Worm (Caenorhabditis elegans) whole organism, early embryonic: ENCODE measurements around the gene pcn-1.

ENCODE experiments used
- B0310.2 ChIP-seq: sonication (generic microtip); optimal IDR thresholded peaks from 2 replicates; lab custom pipeline; 2016; ENCODE audit warnings: mild to moderate bottlenecking, missing genetic modification characterization, missing compliant biosample characterization
- F13C5.2 ChIP-seq: sonication (generic microtip); optimal IDR thresholded peaks from 2 replicates; lab custom pipeline; 2017; ENCODE audit warnings: mild to moderate bottlenecking, missing genetic modification characterization, inconsistent platforms, missing compliant biosample characterization
- aly-1 ChIP-seq: sonication (generic microtip); optimal IDR thresholded peaks from 2 replicates; lab custom pipeline; 2016; ENCODE audit warnings: missing genetic modification characterization, missing compliant biosample characterization
- ama-1 ChIP-seq: fragments of 150-350 bp; optimal IDR thresholded peaks from 2 replicates; lab custom pipeline; 2014
- ceh-13 ChIP-seq: fragments of 200-800 bp; sonication (Bioruptor generic); optimal IDR thresholded peaks from 2 replicates; lab custom pipeline; 2018; ENCODE audit warnings: mild to moderate bottlenecking, missing genetic modification characterization, missing compliant biosample characterization
- ceh-36 ChIP-seq: sonication (generic microtip); optimal IDR thresholded peaks from 2 replicates; lab custom pipeline; 2016; ENCODE audit warnings: missing genetic modification characterization, inconsistent platforms, missing compliant biosample characterization
- ets-7 ChIP-seq: sonication (generic microtip); optimal IDR thresholded peaks from 2 replicates; lab custom pipeline; 2016; ENCODE audit warnings: missing genotype, missing genetic modification characterization, missing compliant biosample characterization
- flt-1 ChIP-seq: fragments of 200-800 bp; sonication (Bioruptor generic); IDR thresholded peaks from 2 replicates; pipeline ENCODE4 v1.3.6; 2022; ENCODE audit warnings: missing genetic modification characterization, missing compliant biosample characterization
- hmbx-1 ChIP-seq: sonication (generic microtip); optimal IDR thresholded peaks from 2 replicates; lab custom pipeline; 2016; ENCODE audit warnings: mild to moderate bottlenecking, missing genetic modification characterization, missing compliant biosample characterization
- hmg-4 ChIP-seq: fragments of 200-800 bp; sonication (Bioruptor generic); optimal IDR thresholded peaks from 2 replicates; lab custom pipeline; 2018; ENCODE audit warnings: mild to moderate bottlenecking, missing genetic modification characterization, missing compliant biosample characterization
- hnd-1 ChIP-seq: sonication (generic microtip); optimal IDR thresholded peaks from 2 replicates; lab custom pipeline; 2016; ENCODE audit warnings: missing genetic modification characterization, missing compliant biosample characterization
- pes-1 ChIP-seq: fragments of 200-800 bp; sonication (Bioruptor generic); IDR thresholded peaks from 2 replicates; pipeline ENCODE4 v1.3.6; 2022; ENCODE audit warnings: missing genetic modification reagents, missing genetic modification characterization, missing compliant biosample characterization
- scrt-1 ChIP-seq: fragments of 200-800 bp; sonication (Bioruptor generic); IDR thresholded peaks from 2 replicates; pipeline ENCODE4 v1.3.6; 2022; ENCODE audit warnings: missing genetic modification characterization, missing compliant biosample characterization
- sea-1 ChIP-seq: fragments of 200-800 bp; sonication (Bioruptor generic); conservative IDR thresholded peaks from 2 replicates; pipeline ENCODE4 v1.3.6; 2022; ENCODE audit warnings: missing genetic modification characterization, missing compliant biosample characterization
- tbx-11 ChIP-seq: fragments of 200-800 bp; sonication (Bioruptor generic); IDR thresholded peaks from 2 replicates; pipeline ENCODE4 v1.3.6; 2022; ENCODE audit warnings: missing genetic modification characterization, missing compliant biosample characterization
- tbx-37 ChIP-seq: fragments of 200-800 bp; sonication (Bioruptor generic); conservative IDR thresholded peaks from 2 replicates; pipeline ENCODE4 v1.3.6; 2022; ENCODE audit warnings: missing genetic modification reagents, missing genetic modification characterization, missing compliant biosample characterization
- tra-4 ChIP-seq: sonication (generic microtip); optimal IDR thresholded peaks from 2 replicates; lab custom pipeline; 2017; ENCODE audit warnings: missing genetic modification characterization, missing compliant biosample characterization

Gene pcn-1

DNA sequence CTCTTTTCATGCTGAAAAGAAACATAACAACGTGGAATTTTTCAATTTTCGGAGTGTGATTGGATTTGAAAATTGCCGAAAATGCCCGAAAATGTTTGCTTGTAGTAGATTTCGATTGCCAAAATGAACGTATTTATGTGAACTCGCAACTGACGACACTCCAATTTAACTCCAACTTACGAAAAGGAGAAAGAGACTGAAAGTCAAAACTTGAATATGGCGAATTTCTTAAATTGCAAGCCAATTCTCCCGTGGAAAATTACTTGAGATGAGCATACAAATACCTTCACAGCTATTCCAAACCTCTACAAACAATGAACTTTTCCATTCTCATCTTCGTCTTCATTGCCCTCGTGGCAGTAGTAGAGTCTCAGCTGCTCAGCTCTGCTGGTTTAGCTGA, 33.4 kb upstream of the pcn-1 start:
- no peak for TF ChIP-seq hnd-1
- no peak for TF ChIP-seq tra-4 (tag; lab: Kevin White, UChicago)
- no peak for TF ChIP-seq ama-1
- no peak for TF ChIP-seq ceh-36
- no peak for TF ChIP-seq hmbx-1 (tag; lab: Kevin White, UChicago)
- no peak for TF ChIP-seq aly-1 (tag; lab: Kevin White, UChicago)
- no peak for TF ChIP-seq sea-1 (GFP tag; lab: Robert Waterston, UW)
- TF ChIP-seq hmg-4 (GFP tag; lab: Kevin White, UChicago) = no peak
- TF ChIP-seq scrt-1 (GFP tag; lab: Robert Waterston, UW) = no peak
- TF ChIP-seq pes-1 (GFP tag; lab: Robert Waterston, UW) = no peak
- TF ChIP-seq tbx-37 (GFP tag; lab: Robert Waterston, UW) = no peak
- TF ChIP-seq B0310.2 = no peak
- no peak for TF ChIP-seq flt-1
- no peak for TF ChIP-seq ceh-13 (GFP tag; lab: Kevin White, UChicago)
- no peak for TF ChIP-seq F13C5.2 (tag; lab: Kevin White, UChicago)
- TF ChIP-seq tbx-11 (GFP tag; lab: Robert Waterston, UW) = no peak
- no peak for TF ChIP-seq ets-7 (tag; lab: Kevin White, UChicago)

DNA sequence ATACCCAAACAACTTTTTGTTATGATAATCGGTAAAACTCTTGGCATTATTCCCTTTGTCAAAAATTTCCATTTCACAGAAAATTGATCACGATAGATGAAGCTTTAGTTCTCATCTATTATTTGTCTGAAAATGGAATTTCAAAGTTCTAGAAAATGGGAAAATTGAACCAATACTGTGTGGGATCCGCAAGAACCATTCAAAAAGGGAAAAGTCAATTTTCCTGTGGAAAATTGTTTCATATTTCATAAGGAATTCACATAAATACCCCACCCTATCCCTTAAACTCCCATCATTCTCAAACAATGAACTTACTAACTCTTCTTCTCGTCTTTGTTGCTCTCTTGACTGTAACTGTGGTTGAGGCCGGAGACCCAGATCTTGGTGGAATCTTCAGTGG, 31.6 kb upstream of the pcn-1 start, which contains the start of the genes C35B1.9 and C35B1.3:
TSS of gene C35B1.9 (minus strand) at position 101 of the 400 bp plus-strand sequence.
TSS of gene C35B1.3 (plus strand) at position 306 of the 400 bp plus-strand sequence.
- no peak for TF ChIP-seq ceh-13 (GFP tag; lab: Kevin White, UChicago)
- no peak for TF ChIP-seq aly-1 (tag; lab: Kevin White, UChicago)
- no peak for TF ChIP-seq tra-4 (tag; lab: Kevin White, UChicago)
- TF ChIP-seq tbx-11 (GFP tag; lab: Robert Waterston, UW) = no peak
- no peak for TF ChIP-seq ceh-36
- no peak for TF ChIP-seq ets-7 (tag; lab: Kevin White, UChicago)
- no peak for TF ChIP-seq F13C5.2 (tag; lab: Kevin White, UChicago)
- no peak for TF ChIP-seq pes-1 (GFP tag; lab: Robert Waterston, UW)
- no peak for TF ChIP-seq scrt-1 (GFP tag; lab: Robert Waterston, UW)
- TF ChIP-seq ama-1 = no peak
- no peak for TF ChIP-seq tbx-37 (GFP tag; lab: Robert Waterston, UW)
- TF ChIP-seq hnd-1 = no peak
- no peak for TF ChIP-seq hmg-4 (GFP tag; lab: Kevin White, UChicago)
- no peak for TF ChIP-seq flt-1
- TF ChIP-seq sea-1 (GFP tag; lab: Robert Waterston, UW) = no peak
- TF ChIP-seq B0310.2 = no peak
- TF ChIP-seq hmbx-1 (tag; lab: Kevin White, UChicago) = no peak

DNA sequence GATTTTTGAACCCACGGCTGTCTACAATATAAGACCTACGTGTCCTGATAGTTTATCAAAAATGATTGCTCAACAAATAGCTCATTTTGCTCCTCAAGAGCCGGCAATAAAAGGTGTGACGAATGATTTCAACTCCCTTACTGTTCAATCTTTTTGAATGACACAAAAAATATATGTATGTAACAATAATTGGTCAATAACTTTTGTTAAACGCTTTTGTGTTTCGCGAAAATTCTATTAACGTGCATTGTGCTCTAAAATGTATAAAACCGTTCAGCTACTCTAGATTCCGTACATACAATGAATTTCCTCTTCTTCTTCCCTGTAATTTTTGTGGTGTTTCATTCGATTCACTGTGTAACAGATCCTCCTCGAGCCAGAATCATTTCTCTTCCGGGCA, 30.3 kb upstream of the pcn-1 start, which contains the start of gene C35B1.4:
TSS of gene C35B1.4 (plus strand) at position 301 of the 400 bp plus-strand sequence.
- no peak for TF ChIP-seq tbx-11 (GFP tag; lab: Robert Waterston, UW)
- TF ChIP-seq flt-1 = no peak

DNA sequence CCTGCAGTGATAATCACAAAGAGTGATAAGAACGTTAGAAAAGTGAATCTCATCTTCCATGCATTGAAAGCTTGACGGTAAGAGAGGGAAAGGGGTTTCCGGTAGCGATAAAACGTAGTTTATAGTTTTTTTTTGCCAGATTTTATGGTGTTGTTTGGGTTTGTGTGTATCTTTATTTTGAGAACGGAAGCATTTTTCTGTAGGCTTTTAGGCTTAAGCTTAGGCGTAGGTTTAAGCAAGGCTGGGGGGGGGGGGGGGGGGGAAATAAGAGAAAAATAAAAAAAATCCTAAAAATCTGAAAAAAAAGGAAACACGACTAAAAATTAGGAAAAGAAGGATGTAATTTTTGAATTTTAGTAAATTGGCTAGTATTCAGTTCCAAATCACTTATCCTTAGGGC, 29.7 kb upstream of the pcn-1 start, which contains the start of gene C35B1.8:
TSS of gene C35B1.8 (minus strand) at position 101 of the 400 bp plus-strand sequence.
- TF ChIP-seq flt-1 (no peak), tbx-11 (GFP tag; lab: Robert Waterston, UW) (no peak), pes-1 (GFP tag; lab: Robert Waterston, UW) (no peak), scrt-1 (GFP tag; lab: Robert Waterston, UW) (no peak), ceh-36 (no peak), tra-4 (tag; lab: Kevin White, UChicago) (no peak), hmbx-1 (tag; lab: Kevin White, UChicago) (no peak), ceh-13 (GFP tag; lab: Kevin White, UChicago) (no peak), hnd-1 (no peak), aly-1 (tag; lab: Kevin White, UChicago) (no peak), ama-1 (no peak), ets-7 (tag; lab: Kevin White, UChicago) (no peak), sea-1 (GFP tag; lab: Robert Waterston, UW) (no peak), F13C5.2 (tag; lab: Kevin White, UChicago) (no peak), tbx-37 (GFP tag; lab: Robert Waterston, UW) (no peak), hmg-4 (GFP tag; lab: Kevin White, UChicago) (no peak), B0310.2 (no peak)

DNA sequence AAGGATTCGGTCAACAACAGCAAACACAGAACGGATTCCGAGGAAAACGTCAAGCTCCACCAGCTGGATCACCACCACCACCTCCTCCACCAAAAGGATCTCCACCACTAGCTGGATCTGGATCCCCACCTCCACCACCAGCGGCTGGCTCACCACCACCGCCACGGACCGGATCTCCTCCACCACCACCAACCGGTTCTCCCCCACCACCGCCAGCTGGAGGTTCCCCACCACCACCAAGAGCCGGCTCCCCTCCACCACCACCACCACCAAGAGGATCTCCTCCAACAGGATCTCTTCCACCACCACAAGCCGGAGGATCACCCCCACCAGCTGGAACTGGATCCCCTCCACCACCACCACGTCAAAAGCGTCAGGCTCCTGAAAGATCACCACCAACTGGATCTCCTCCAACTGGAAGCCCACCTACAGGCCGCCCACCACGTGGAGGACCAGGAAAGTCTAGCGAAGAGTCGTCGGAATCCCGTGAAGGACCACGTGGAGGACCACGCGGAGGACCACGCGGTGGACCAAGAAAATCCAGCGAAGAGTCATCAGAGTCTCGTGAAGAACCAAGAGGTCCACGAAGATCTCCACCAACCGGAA, 27.5 kb upstream of the pcn-1 start:
- TF ChIP-seq hmbx-1 (tag; lab: Kevin White, UChicago) (no peak), ceh-36 (no peak), scrt-1 (GFP tag; lab: Robert Waterston, UW) (no peak), tbx-37 (GFP tag; lab: Robert Waterston, UW) (no peak)

DNA sequence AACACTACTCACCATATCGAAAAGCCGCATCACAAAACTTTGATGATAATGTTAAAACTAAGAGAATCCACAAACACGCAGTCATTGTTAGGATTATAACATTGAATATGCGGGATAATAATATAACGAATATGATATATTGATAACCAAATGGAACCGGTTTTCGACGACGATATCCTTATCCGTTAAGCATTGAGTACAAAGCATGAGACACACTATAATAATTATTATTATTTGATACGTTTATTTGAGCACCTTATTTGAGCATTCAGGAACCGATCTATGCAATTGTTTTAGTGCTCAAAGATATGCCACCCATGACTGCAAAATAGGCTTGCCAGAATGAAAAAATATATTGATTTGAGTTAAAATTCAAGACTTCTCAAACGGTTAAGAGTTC, 25.4 kb upstream of the pcn-1 start, which contains the start of gene W03D2.9:
TSS of gene W03D2.9 (minus strand) at position 101 of the 400 bp plus-strand sequence.
- no peak for TF ChIP-seq hmg-4 (GFP tag; lab: Kevin White, UChicago)
- no peak for TF ChIP-seq tra-4 (tag; lab: Kevin White, UChicago)
- TF ChIP-seq ceh-13 (GFP tag; lab: Kevin White, UChicago) = no peak
- no peak for TF ChIP-seq B0310.2
- TF ChIP-seq ceh-36 = no peak
- no peak for TF ChIP-seq pes-1 (GFP tag; lab: Robert Waterston, UW)
- TF ChIP-seq hnd-1 = no peak
- TF ChIP-seq flt-1 = no peak
- no peak for TF ChIP-seq ama-1
- no peak for TF ChIP-seq ets-7 (tag; lab: Kevin White, UChicago)
- no peak for TF ChIP-seq aly-1 (tag; lab: Kevin White, UChicago)
- no peak for TF ChIP-seq scrt-1 (GFP tag; lab: Robert Waterston, UW)

DNA sequence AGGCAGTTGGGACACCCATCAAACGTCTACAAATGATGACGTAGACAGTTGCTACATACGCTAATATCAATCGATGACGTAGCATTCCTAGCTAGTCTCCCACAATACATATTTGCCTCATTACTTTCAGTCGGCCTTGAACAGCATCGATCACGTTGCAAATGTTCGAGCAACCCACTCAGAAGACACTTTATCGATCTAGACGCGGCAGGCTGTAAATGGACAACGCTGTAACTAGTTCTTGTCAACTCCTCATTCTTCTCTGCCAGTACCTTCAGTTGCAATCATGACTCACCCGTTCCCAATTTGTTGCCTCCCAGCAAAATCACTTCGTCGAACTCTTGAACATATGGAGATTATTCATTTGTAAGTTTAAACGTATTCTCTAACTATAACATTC, 22.8 kb upstream of the pcn-1 start, which contains the start of gene pqn-75:
TSS of gene pqn-75 (plus strand) at position 301 of the 400 bp plus-strand sequence.
- TF ChIP-seq hnd-1 = no peak
- TF ChIP-seq ceh-13 (GFP tag; lab: Kevin White, UChicago) = no peak
- TF ChIP-seq ets-7 (tag; lab: Kevin White, UChicago) = no peak
- TF ChIP-seq B0310.2 = no peak
- no peak for TF ChIP-seq tbx-37 (GFP tag; lab: Robert Waterston, UW)
- no peak for TF ChIP-seq aly-1 (tag; lab: Kevin White, UChicago)
- TF ChIP-seq pes-1 (GFP tag; lab: Robert Waterston, UW) = no peak
- no peak for TF ChIP-seq hmg-4 (GFP tag; lab: Kevin White, UChicago)
- TF ChIP-seq ama-1 = no peak
- TF ChIP-seq flt-1 = no peak
- TF ChIP-seq tbx-11 (GFP tag; lab: Robert Waterston, UW) = no peak
- TF ChIP-seq scrt-1 (GFP tag; lab: Robert Waterston, UW) = no peak
